Worm (Caenorhabditis elegans): Measurements from ENCODE around the gene Y9C9A.8.

DNA sequence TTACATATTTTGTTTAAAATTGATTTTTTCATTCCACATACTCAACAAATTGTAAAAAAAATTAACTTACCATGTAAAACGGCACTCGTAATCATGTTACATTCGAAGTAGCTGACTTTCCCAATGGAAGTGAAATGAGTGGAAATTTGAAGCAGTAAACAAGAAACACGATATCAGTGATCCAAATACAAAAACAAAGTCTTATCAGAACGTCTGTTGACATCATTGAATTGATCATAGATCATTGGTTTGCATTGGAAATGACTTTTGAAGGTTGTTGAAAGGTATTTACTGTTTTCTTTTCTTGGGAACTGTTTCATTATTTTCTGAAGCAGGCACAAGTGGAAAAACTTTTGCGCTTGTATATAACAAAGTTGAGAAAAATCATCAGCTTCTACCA lies 45.9 kb downstream of the Y9C9A.8 start, which contains the start of gene Y9C9A.16:
- TF ChIP-seq tra-4 (tag; optimal IDR thresholded peaks at IDR 0.05) (no peak), ama-1 (optimal IDR thresholded peaks at IDR 0.05) (no peak), sea-1 (GFP tag; conservative IDR thresholded peaks at IDR 0.05) (no peak), B0310.2 (tag; optimal IDR thresholded peaks at IDR 0.05) (no peak), ceh-36 (tag; optimal IDR thresholded peaks at IDR 0.05) (no peak), pes-1 (GFP tag; IDR thresholded peaks at IDR 0.05) (no peak), F13C5.2 (tag; optimal IDR thresholded peaks at IDR 0.05) (no peak), hmg-4 (GFP tag; optimal IDR thresholded peaks at IDR 0.05) (no peak), ets-7 (tag; optimal IDR thresholded peaks at IDR 0.05) (no peak)

Data from whole organism, early embryonic.